Worm (Caenorhabditis elegans) whole organism, L2 larva: ENCODE measurements around the gene C24A8.5.
A peak's percentile ranks its signal among the peaks of the same experiment; 100 is the strongest.
"Not testable (repeated sequence)": the region's sequence is repeated elsewhere in the genome, so short reads cannot be mapped to it uniquely, and the experiment has no call there.

ENCODE experiments used
- C34F6.9 ChIP-seq: fragments of 150-350 bp; optimal IDR thresholded peaks from 2 replicates; lab custom pipeline; 2014; ENCODE audit warnings: missing biosample characterization, missing genetic modification characterization
- F13H6.1 ChIP-seq: sonication (generic microtip); optimal IDR thresholded peaks from 2 replicates; lab custom pipeline; 2016; ENCODE audit warnings: missing genetic modification characterization, missing compliant biosample characterization
- R02D3.7 ChIP-seq: fragments of 150-350 bp; optimal IDR thresholded peaks from 2 replicates; lab custom pipeline; 2014; ENCODE audit warnings: missing biosample characterization, missing genetic modification characterization
- Y55F3AM.14 ChIP-seq: fragments of 200-800 bp; sonication (Bioruptor generic); optimal IDR thresholded peaks from 2 replicates; lab custom pipeline; 2018; ENCODE audit warnings: mild to moderate bottlenecking, missing genetic modification characterization, missing compliant biosample characterization
- alr-1 ChIP-seq: fragments of 150-350 bp; optimal IDR thresholded peaks from 2 replicates; lab custom pipeline; 2014; ENCODE audit warnings: missing biosample characterization, missing genetic modification characterization
- ama-1 ChIP-seq: fragments of 150-350 bp; optimal IDR thresholded peaks from 2 replicates; lab custom pipeline; 2018; ENCODE audit warnings: inconsistent platforms
- ceh-16 ChIP-seq: fragments of 150-350 bp; optimal IDR thresholded peaks from 2 replicates; lab custom pipeline; 2014; ENCODE audit warnings: missing biosample characterization, missing genetic modification characterization
- ceh-82 ChIP-seq: fragments of 150-350 bp; optimal IDR thresholded peaks from 2 replicates; lab custom pipeline; 2014; ENCODE audit warnings: missing biosample characterization, missing genetic modification characterization
- crh-2 ChIP-seq: sonication (generic microtip); optimal IDR thresholded peaks from 2 replicates; lab custom pipeline; 2017; ENCODE audit warnings: missing biosample characterization, missing genetic modification characterization
- dmd-4 ChIP-seq: sonication (generic microtip); optimal IDR thresholded peaks from 2 replicates; lab custom pipeline; 2017; ENCODE audit warnings: missing biosample characterization, missing genetic modification characterization
- elt-1 ChIP-seq: fragments of 150-350 bp; optimal IDR thresholded peaks from 2 replicates; lab custom pipeline; 2014; ENCODE audit warnings: missing biosample characterization, missing genetic modification characterization
- lin-11 ChIP-seq: fragments of 150-350 bp; sonication (generic microtip); optimal IDR thresholded peaks from 2 replicates; lab custom pipeline; 2014; ENCODE audit warnings: missing biosample characterization, missing genetic modification characterization, inconsistent platforms, mixed read lengths
- lin-13 ChIP-seq: fragments of 150-350 bp; optimal IDR thresholded peaks from 2 replicates; lab custom pipeline; 2014; ENCODE audit warnings: missing biosample characterization, missing genetic modification reagents, missing genetic modification characterization
- lin-39 ChIP-seq: fragments of 150-350 bp; optimal IDR thresholded peaks from 2 replicates; lab custom pipeline; 2014; ENCODE audit warnings: missing biosample characterization, missing genetic modification reagents, missing genetic modification characterization
- mdl-1 ChIP-seq, 2 experiments: fragments of 150-350 bp in 1 of 2; sonication (generic microtip) in 1 of 2; optimal IDR thresholded peaks; 2 replicates each; lab custom pipeline; 2017; ENCODE audit warnings: missing biosample characterization in 2 of 2, missing genetic modification characterization in 2 of 2
- nhr-10 ChIP-seq: sonication (generic microtip); optimal IDR thresholded peaks from 2 replicates; lab custom pipeline; 2017; ENCODE audit warnings: missing biosample characterization, missing genetic modification characterization
- nhr-11 ChIP-seq: fragments of 150-350 bp; optimal IDR thresholded peaks from 2 replicates; lab custom pipeline; 2014; ENCODE audit warnings: missing biosample characterization, missing genetic modification characterization
- nhr-12 ChIP-seq: fragments of 150-350 bp; optimal IDR thresholded peaks from 2 replicates; lab custom pipeline; 2014; ENCODE audit warnings: missing biosample characterization, missing genetic modification characterization
- nhr-21 ChIP-seq: fragments of 150-350 bp; optimal IDR thresholded peaks from 2 replicates; lab custom pipeline; 2014; ENCODE audit warnings: missing biosample characterization, missing genetic modification characterization
- nhr-237 ChIP-seq: fragments of 150-350 bp; optimal IDR thresholded peaks from 2 replicates; lab custom pipeline; 2014; ENCODE audit warnings: missing biosample characterization, missing genetic modification characterization
- nhr-25 ChIP-seq: fragments of 150-350 bp; sonication (generic microtip); optimal IDR thresholded peaks from 3 replicates; lab custom pipeline; 2014; ENCODE audit warnings: missing biosample characterization, missing genetic modification characterization
- nhr-77 ChIP-seq: fragments of 150-350 bp; optimal IDR thresholded peaks from 2 replicates; lab custom pipeline; 2014; ENCODE audit warnings: missing biosample characterization, missing genetic modification characterization
- sem-4 ChIP-seq: fragments of 150-350 bp; optimal IDR thresholded peaks from 2 replicates; lab custom pipeline; 2014; ENCODE audit warnings: missing biosample characterization, missing genetic modification reagents, missing genetic modification characterization
- sma-9 ChIP-seq, 2 experiments: fragments of 150-350 bp in 1 of 2; sonication (generic microtip) in 1 of 2; optimal IDR thresholded peaks; 2 replicates each; lab custom pipeline; 2014 to 2016; ENCODE audit warnings: missing genetic modification characterization in 2 of 2, mild to moderate bottlenecking in 1 of 2, missing biosample characterization in 1 of 2, missing compliant biosample characterization in 1 of 2, missing genetic modification reagents in 1 of 2, moderate library complexity in 1 of 2
- snpc-4 ChIP-seq: fragments of 150-350 bp; optimal IDR thresholded peaks from 2 replicates; lab custom pipeline; 2014; ENCODE audit warnings: missing biosample characterization, missing genetic modification characterization
- unc-39 ChIP-seq: fragments of 150-350 bp; optimal IDR thresholded peaks from 2 replicates; lab custom pipeline; 2014; ENCODE audit warnings: missing biosample characterization, missing genetic modification characterization
- unc-62 ChIP-seq: fragments of 150-350 bp; optimal IDR thresholded peaks from 2 replicates; lab custom pipeline; 2014; ENCODE audit warnings: missing biosample characterization, missing genetic modification reagents, missing genetic modification characterization
- zag-1 ChIP-seq: fragments of 150-350 bp; optimal IDR thresholded peaks from 2 replicates; lab custom pipeline; 2014; ENCODE audit warnings: missing biosample characterization, missing genetic modification characterization
- ztf-11 ChIP-seq: sonication (generic microtip); optimal IDR thresholded peaks from 2 replicates; lab custom pipeline; 2017; ENCODE audit warnings: missing biosample characterization, missing genetic modification characterization
- ztf-4 ChIP-seq: fragments of 150-350 bp; optimal IDR thresholded peaks from 2 replicates; lab custom pipeline; 2014; ENCODE audit warnings: missing biosample characterization, missing genetic modification characterization

C24A8.5 gene

DNA sequence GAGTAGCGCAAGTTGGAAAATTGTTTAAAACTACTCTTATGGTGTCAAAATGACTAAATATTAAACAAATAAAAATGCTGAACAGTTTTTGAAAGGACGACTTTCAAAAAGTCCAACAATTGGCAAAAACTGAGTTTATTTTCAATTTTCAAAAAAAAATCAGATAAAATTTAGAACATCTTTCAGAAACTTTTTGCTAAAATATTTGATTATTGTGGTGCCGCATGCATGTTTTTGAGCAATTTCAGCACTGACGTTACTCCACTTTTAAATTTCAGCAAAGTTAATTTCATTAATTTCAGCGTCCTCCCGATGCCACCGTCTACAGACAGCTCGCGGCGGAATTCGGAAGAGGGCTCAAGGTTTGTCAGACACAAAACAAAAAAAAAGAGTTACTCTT lies 10.6 kb upstream of the C24A8.5 start, which contains the start of gene cst-1:
TSS of gene cst-1 (plus strand) at position 301 of the 400 bp plus-strand sequence.
- TF ChIP-seq nhr-10 (tag; lab: Kevin White, UChicago); crh-2 (tag; lab: Kevin White, UChicago); sma-9 (GFP tag; optimal IDR thresholded peaks at IDR 0.05; lab: Kevin White, UChicago); sma-9 (tag; optimal IDR thresholded peaks at IDR 0.05; lab: Kevin White, UChicago): not testable (repeated sequence)
- TF ChIP-seq, all 48 proteins: peak for 0; not testable (repeated sequence) for 48

DNA sequence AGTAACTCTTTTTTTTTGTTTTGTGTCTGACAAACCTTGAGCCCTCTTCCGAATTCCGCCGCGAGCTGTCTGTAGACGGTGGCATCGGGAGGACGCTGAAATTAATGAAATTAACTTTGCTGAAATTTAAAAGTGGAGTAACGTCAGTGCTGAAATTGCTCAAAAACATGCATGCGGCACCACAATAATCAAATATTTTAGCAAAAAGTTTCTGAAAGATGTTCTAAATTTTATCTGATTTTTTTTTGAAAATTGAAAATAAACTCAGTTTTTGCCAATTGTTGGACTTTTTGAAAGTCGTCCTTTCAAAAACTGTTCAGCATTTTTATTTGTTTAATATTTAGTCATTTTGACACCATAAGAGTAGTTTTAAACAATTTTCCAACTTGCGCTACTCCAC lies 7.2 kb upstream of the C24A8.5 start, which contains the start of gene cst-2:
TSS of gene cst-2 (minus strand) at position 101 of the 400 bp plus-strand sequence.
- not testable (repeated sequence) for TF ChIP-seq snpc-4 (tag; lab: Kevin White, UChicago); nhr-12 (tag; lab: Kevin White, UChicago); alr-1
- TF ChIP-seq, all 48 proteins: peak for 0; not testable (repeated sequence) for 48

DNA sequence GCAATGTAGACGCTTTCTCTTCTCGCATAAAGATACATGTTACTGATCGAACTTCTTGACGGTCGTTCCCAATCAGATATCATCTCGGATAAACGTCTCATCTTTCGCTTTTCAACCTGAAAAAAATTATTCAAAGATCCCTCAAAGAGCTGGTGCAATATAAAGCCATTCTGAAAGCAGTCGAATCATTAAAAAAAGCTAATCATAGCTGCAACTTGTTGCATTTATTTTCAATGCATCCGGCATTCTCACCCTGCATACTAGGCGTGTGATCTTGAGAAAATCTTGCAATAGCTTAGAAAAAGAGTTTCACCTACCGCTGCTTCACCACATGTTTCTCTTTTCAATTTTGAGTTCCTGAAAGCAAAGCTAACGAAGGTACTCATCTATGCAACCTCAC lies 3.6 kb upstream of the C24A8.5 start, which contains the start of gene C24A8.6:
TSS of gene C24A8.6 (minus strand) at position 101 of the 400 bp plus-strand sequence.
- TF ChIP-seq unc-39, unc-62, nhr-21: not testable (repeated sequence)

DNA sequence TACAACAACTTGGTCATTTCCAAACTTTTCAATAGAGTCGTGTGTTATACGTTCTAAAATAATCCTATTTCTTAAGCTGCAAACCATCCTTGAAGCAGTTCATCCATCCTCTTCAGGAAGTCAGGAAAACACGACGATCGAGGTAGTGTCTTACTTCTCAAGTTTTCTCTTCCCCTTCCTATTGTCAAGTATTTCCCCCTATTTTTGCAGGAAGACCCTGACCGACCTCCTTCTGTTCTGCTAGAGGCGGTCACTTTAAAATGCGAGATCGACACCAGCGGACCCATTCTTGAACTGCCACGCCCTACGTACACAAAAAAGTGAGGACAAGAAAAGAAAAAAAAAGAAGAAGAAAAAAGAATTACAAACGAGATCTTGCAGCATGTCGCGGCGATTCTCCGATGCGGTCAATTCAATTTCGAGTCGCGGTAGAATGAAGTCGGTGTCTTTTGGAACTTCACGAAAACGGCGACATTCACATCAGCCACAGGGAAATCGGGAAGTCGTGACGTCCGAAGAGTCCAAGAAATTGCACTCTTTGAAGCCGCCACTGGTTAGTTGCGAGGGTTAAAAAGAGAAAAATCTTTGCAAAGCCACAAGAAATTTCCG lies 5.8 kb downstream of the C24A8.5 start:
- TF ChIP-seq lin-39 (no peak), nhr-237 (tag; lab: Kevin White, UChicago) (no peak), lin-11 (tag; lab: Kevin White, UChicago) (no peak), snpc-4 (tag; lab: Kevin White, UChicago) (no peak), ztf-4 (tag; lab: Kevin White, UChicago) (no peak), dmd-4 (tag; lab: Kevin White, UChicago) (no peak), zag-1 (tag; lab: Kevin White, UChicago) (no peak), elt-1 (tag; lab: Kevin White, UChicago) (no peak), sem-4 (tag; lab: Kevin White, UChicago) (no peak), nhr-77 (no peak), nhr-25 (tag; lab: Kevin White, UChicago) (no peak), nhr-21 (no peak)

DNA sequence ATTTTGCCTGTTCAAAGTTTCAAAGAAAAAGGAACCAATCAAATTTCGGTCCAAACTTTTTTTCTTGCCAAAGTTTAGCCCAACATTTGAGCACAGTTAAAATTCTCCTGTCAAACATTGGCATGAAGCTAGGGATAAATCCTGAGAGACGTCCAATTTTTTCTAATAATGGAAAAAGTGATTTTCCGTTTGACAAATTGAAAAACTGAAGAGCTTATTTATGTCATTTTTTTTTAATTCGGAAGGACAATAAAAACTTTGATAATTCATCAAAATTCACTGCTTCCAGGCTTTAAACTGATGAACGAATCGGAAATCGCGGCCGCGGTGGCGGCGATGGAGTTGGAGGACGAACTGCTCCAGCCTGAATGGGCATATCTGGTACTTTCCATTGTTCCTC lies 8.2 kb downstream of the C24A8.5 start, which contains the start of gene dop-6:
TSS of gene dop-6 (plus strand) at position 301 of the 400 bp plus-strand sequence.
- no peak for TF ChIP-seq crh-2 (tag; lab: Kevin White, UChicago)
- no peak for TF ChIP-seq nhr-11 (tag; lab: Kevin White, UChicago)
- TF ChIP-seq lin-11 (tag; lab: Kevin White, UChicago) = no peak
- no peak for TF ChIP-seq C34F6.9
- no peak for TF ChIP-seq mdl-1 (tag; optimal IDR thresholded peaks at IDR 0.05; lab: Kevin White, UChicago)
- TF ChIP-seq Y55F3AM.14 (GFP tag; lab: Kevin White, UChicago) = no peak
- no peak for TF ChIP-seq F13H6.1 (tag; lab: Kevin White, UChicago)
- no peak for TF ChIP-seq unc-39
- no peak for TF ChIP-seq ama-1 (lab: Kevin White, UChicago)
- TF ChIP-seq R02D3.7 (tag; lab: Kevin White, UChicago) = no peak
- TF ChIP-seq ceh-16 = no peak
- TF ChIP-seq dmd-4 (tag; lab: Kevin White, UChicago) = no peak
- TF ChIP-seq ztf-11 (tag; lab: Kevin White, UChicago) = no peak
- TF ChIP-seq ceh-82 (tag; lab: Kevin White, UChicago) = no peak
- TF ChIP-seq, all 48 proteins: peak for 0

DNA sequence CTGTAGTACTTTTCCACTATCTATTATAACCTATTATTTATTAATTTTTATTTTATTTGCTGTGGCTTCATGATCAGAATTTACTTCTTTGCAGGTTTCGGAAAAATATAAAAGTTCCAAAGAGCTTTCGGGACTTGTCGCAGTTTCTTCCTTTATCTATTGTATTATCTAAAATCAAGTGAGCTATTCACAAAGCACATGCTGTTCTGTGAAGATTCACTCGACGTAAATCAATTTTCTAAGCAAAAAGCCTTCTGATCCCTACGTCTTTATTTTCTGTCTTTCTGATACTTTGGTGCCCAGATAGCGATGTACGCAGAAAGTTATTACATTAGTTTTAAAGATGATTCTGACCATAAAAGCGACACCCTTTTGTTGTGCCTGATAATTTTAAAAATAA lies 11.6 kb downstream of the C24A8.5 start:
- no peak for TF ChIP-seq nhr-21
- TF ChIP-seq lin-13 = no peak
- TF ChIP-seq ztf-11 (tag; lab: Kevin White, UChicago) = no peak
- TF ChIP-seq R02D3.7 (tag; lab: Kevin White, UChicago) = no peak
- peak; percentile 20 for TF ChIP-seq sma-9 (GFP tag; optimal IDR thresholded peaks at IDR 0.05; lab: Kevin White, UChicago)
- TF ChIP-seq sma-9 (tag; optimal IDR thresholded peaks at IDR 0.05; lab: Kevin White, UChicago) = no peak
